Fruit fly (Drosophila melanogaster): ENCODE measurements around the gene CG45122.
A peak's percentile ranks its signal among the peaks of the same experiment; 100 is the strongest.

CG45122 gene

DNA sequence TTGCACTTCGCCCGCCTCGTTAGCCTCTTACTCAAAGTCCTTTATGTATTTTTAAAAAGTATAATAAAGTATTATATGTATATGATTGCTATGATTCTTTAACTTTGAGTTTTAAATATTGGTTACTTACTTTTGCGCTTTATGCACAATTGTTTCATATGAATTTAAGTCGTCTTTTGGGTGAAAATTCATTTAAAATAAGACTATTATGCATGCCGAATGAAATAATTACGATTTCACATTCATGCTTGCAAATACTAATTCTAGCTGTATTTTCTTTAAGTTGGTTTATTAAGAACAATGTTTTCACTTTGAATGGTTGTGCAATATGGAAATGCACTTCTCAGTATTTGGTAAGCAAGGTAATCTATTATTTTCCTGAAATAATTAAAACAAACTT is 42.0 kb downstream of the CG45122 start, which contains the start of gene CG43063:
Gene CG43063, plus strand, starts transcription at position 301 of the 400 bp plus-strand sequence.
- TF ChIP-seq CG4404 (GFP tag; IDR thresholded peaks at IDR 0.05) (no peak), Camta (GFP tag; optimal IDR thresholded peaks at IDR 0.05) (no peak), crc (GFP tag; optimal IDR thresholded peaks at IDR 0.05) (no peak), CG7556 (GFP tag; optimal IDR thresholded peaks at IDR 0.05) (no peak), CG8281 (tag; optimal IDR thresholded peaks at IDR 0.05) (no peak), CG1024 (GFP tag; IDR thresholded peaks at IDR 0.05) (no peak), MTF-1 (GFP tag; optimal IDR thresholded peaks at IDR 0.05; ENCODE audit: borderline replicate concordance) (no peak), CG4424 (GFP tag; optimal IDR thresholded peaks at IDR 0.05) (no peak), toy (GFP tag; IDR thresholded peaks at IDR 0.05) (no peak), Fer3 (tag; optimal IDR thresholded peaks at IDR 0.05) (no peak), Eip74EF (GFP tag; optimal IDR thresholded peaks at IDR 0.05) (no peak), CG15514 (GFP tag; optimal IDR thresholded peaks at IDR 0.05) (no peak), ERR (GFP tag; optimal IDR thresholded peaks at IDR 0.05) (no peak), hkb (optimal IDR thresholded peaks at IDR 0.05) (no peak), hkb (GFP tag; IDR thresholded peaks at IDR 0.05) (no peak), GATAe (GFP tag; conservative IDR thresholded peaks at IDR 0.05) (no peak), CG17385 (GFP tag; optimal IDR thresholded peaks at IDR 0.05) (no peak), CG12769 (tag; optimal IDR thresholded peaks at IDR 0.05) (no peak)

DNA sequence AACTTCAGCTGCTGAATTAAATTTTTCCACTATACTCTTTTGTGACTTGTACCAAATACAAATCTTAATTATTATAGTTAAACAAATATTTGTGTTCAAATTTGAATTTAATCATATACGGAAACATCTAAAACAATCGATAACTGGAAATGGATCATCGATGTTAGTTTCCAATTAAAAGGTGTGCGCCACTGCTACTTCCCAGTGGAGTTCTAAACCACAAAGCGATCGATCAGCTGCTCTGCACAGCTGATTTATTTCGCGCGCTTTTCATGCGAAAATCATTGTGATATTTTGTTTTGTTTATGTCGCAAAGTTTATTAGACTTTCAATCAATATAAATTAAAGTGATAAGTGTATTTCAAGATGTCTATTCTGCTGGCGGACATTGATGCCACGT is 44.4 kb downstream of the CG45122 start, which contains the start of gene timeout:
Gene timeout, plus strand, starts transcription at position 257 of the 400 bp plus-strand sequence.
- TF ChIP-seq E2f2 (GFP tag; IDR thresholded peaks at IDR 0.05), result peak; percentile 89
- TF ChIP-seq sna (GFP tag; IDR thresholded peaks at IDR 0.05; ENCODE audit: partially characterized antibody), result peak; percentile 69; the same call in 1 of the 2 replicates
- no peak for TF ChIP-seq lbe (GFP tag; optimal IDR thresholded peaks at IDR 0.05)
- TF ChIP-seq CG11696 (GFP tag; IDR thresholded peaks at IDR 0.05), result no peak
- peak; percentile 28 for TF ChIP-seq Lhr (GFP tag; optimal IDR thresholded peaks at IDR 0.05)
- peak; percentile 73 for TF ChIP-seq HLH4C (GFP tag; IDR thresholded peaks at IDR 0.05; ENCODE audit: partially characterized antibody)
- no peak for TF ChIP-seq CG12942 (GFP tag; optimal IDR thresholded peaks at IDR 0.05)
- TF ChIP-seq CG15514 (GFP tag; optimal IDR thresholded peaks at IDR 0.05), result peak; percentile 29
- TF ChIP-seq zen (tag; optimal IDR thresholded peaks at IDR 0.05), result peak; percentile 66
- no peak for TF ChIP-seq Jarid2 (GFP tag; optimal IDR thresholded peaks at IDR 0.05)
- peak; percentile 92 for TF ChIP-seq Dref (GFP tag; IDR thresholded peaks at IDR 0.05)
- peak; percentile 50 for TF ChIP-seq nmo (GFP tag; optimal IDR thresholded peaks at IDR 0.05)
- peak; percentile 94 for TF ChIP-seq CG2116 (GFP tag; optimal IDR thresholded peaks at IDR 0.05)
- peak; percentile 53 for TF ChIP-seq inv (GFP tag; IDR thresholded peaks at IDR 0.05; ENCODE audit: partially characterized antibody)
- no peak for TF ChIP-seq ase (GFP tag; IDR thresholded peaks at IDR 0.05)
- TF ChIP-seq CG34224 (GFP tag; IDR thresholded peaks at IDR 0.05; ENCODE audit: partially characterized antibody), result peak; percentile 70
- no peak for TF ChIP-seq sima (GFP tag; optimal IDR thresholded peaks at IDR 0.05)
- peak; percentile 99 to 100 for TF ChIP-seq crp (GFP tag; optimal IDR thresholded peaks at IDR 0.05)
- peak; percentile 72 for TF ChIP-seq pita (GFP tag; optimal IDR thresholded peaks at IDR 0.05)
- TF ChIP-seq knrl (GFP tag; IDR thresholded peaks at IDR 0.05; ENCODE audit: partially characterized antibody), result peak; percentile 74; the same call in 2 of the 3 replicates
- peak; percentile 94 for TF ChIP-seq stwl (tag; optimal IDR thresholded peaks at IDR 0.05)
- TF ChIP-seq ftz-f1 (GFP tag; optimal IDR thresholded peaks at IDR 0.05), result no peak
- peak; percentile 3 for TF ChIP-seq grau (tag; optimal IDR thresholded peaks at IDR 0.05)
- TF ChIP-seq fd3F (GFP tag; optimal IDR thresholded peaks at IDR 0.05), result no peak
- peak; percentile 80 for TF ChIP-seq Dll (GFP tag; IDR thresholded peaks at IDR 0.05; ENCODE audit: partially characterized antibody)
- 0 out of 4 replicates have a peak, but pooled peaks have one; percentile 26 for TF ChIP-seq chinmo (GFP tag; IDR thresholded peaks at IDR 0.05; ENCODE audit: partially characterized antibody)
- no peak for TF ChIP-seq D19B (GFP tag; optimal IDR thresholded peaks at IDR 0.05)
- peak; percentile 4 for TF ChIP-seq Abd-B (GFP tag; optimal IDR thresholded peaks at IDR 0.05)
- TF ChIP-seq CG14860 (GFP tag; IDR thresholded peaks at IDR 0.05; ENCODE audit: partially characterized antibody), result peak; percentile 58; the same call in 2 of the 3 replicates
- peak; percentile 27 for TF ChIP-seq CG3995 (GFP tag; optimal IDR thresholded peaks at IDR 0.05)
- no peak for TF ChIP-seq Poxn (GFP tag; IDR thresholded peaks at IDR 0.05)
- peak; percentile 70 for TF ChIP-seq Med (GFP tag)
